Worm (Caenorhabditis elegans): ENCODE data around the gene F47B8.1.
A peak's percentile ranks its signal among the peaks of the same experiment; 100 is the strongest.

Gene F47B8.1

DNA sequence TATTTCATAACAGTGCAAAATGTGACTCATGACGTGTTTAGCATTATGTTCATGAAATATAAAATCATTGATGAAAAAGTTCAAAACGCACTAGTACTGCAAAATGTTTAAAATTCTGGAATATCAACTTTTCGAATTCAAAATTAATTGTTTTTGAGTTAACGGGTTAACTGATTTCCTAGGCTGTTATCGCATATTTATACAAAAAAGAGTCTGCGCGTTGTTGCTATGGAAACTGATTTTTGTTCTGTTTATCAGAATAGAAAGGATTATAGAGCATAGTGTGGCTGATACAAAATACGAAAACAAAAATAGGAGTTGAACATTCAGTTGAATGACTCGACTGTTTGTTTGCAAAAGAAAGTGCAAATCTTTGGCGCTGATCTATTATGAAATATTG, 3.5 kb upstream of the F47B8.1 start:
- peak; percentile 66 for TF ChIP-seq fkh-8 (tag; optimal IDR thresholded peaks at IDR 0.05)
- TF ChIP-seq pax-3 (tag; optimal IDR thresholded peaks at IDR 0.05), result peak; percentile 54
- peak; percentile 3 for TF ChIP-seq ceh-90 (tag; optimal IDR thresholded peaks at IDR 0.05)
- no peak for TF ChIP-seq tlp-1 (tag; optimal IDR thresholded peaks at IDR 0.05)
- no peak for TF ChIP-seq lin-39 (tag; optimal IDR thresholded peaks at IDR 0.05)

DNA sequence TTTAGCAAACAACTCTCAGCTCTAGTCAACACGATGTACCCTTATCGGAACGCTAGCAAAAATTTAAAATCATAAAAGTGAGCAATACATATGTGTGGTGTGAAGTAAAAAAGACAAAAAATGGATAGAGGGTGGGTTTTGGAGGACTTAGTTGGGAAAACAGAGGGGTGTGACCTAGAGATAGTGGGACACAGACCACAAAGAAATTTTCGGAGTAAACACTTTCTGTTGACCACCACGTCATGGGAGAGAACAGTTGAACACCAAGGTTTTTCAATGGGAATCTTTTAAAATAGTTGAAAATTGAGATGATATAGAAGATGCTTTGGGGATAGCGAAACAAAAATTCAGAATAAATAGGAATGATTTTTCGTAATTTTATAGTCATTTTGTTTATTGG, 3.1 kb upstream of the F47B8.1 start:
- TF ChIP-seq fos-1 (tag; optimal IDR thresholded peaks at IDR 0.05) (no peak), lin-14 (GFP tag; optimal IDR thresholded peaks at IDR 0.05) (peak; percentile 62), lsy-2 (tag; optimal IDR thresholded peaks at IDR 0.05) (peak in 1 of 2 experiments; percentile 23), efl-1 (optimal IDR thresholded peaks at IDR 0.05) (no peak), efl-1 (GFP tag; optimal IDR thresholded peaks at IDR 0.05 in 1 of 2) (peak in 1 of 2 experiments; percentile 2)

DNA sequence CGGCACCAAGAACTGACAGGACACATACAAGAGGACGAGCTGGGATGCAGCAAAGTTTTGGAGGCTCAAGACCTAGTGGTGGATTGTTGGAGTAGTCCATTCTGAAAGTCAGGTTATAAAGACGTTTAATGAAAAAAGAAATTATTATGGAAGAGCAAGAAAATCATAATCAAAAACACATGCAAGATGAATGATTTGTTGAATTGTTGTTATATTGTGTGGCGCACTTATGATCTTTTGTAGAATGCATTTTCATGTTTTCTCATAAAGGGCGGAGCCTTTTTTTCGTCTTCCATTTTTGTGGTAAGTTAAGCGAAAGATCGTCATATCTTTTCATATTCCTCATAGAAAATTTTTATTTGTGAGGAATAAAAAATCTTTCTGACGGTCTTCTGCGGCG, 2.4 kb upstream of the F47B8.1 start, which contains the start of gene F47B8.2:
Gene F47B8.2 (minus strand): TSS at position 101 of the 400 bp plus-strand sequence.
- TF ChIP-seq lin-35 (GFP tag; optimal IDR thresholded peaks at IDR 0.05) (no peak), ces-1 (GFP tag; optimal IDR thresholded peaks at IDR 0.05) (no peak), pax-3 (tag; optimal IDR thresholded peaks at IDR 0.05) (no peak), irx-1 (tag; optimal IDR thresholded peaks at IDR 0.05) (no peak), isw-1 (GFP tag; IDR thresholded peaks at IDR 0.05) (no peak), mep-1 (tag; optimal IDR thresholded peaks at IDR 0.05) (no peak), snu-23 (GFP tag; optimal IDR thresholded peaks at IDR 0.05) (no peak), ets-5 (GFP tag; IDR thresholded peaks at IDR 0.05) (no peak), nhr-85 (tag) (no peak), jun-1 (tag; optimal IDR thresholded peaks at IDR 0.05) (no peak), pag-3 (tag; optimal IDR thresholded peaks at IDR 0.05; ENCODE audit: borderline replicate concordance, insufficient read depth) (no peak)

DNA sequence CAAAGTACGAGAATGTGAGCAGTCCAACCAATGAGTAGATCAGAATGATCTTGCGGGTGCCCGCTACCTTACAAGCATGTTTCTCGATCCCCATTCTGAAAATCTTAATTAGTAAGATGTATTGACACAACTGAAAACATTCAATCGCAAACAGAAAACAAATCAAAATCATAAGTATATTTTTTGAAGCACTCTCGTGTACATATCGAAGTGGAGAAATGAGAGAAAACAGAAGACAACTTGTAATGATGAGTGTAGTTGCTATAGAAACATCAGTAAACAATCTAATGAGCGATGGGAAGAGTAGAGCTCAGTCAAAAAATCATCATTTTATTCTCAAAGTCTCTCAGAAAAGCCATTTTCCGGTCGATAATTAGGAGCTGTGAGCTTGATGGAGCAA, 1.4 kb downstream of the F47B8.1 start, which contains the start of gene F14D7.8:
Gene F14D7.8 (minus strand): TSS at position 101 of the 400 bp plus-strand sequence.
- TF ChIP-seq lir-3 (tag; optimal IDR thresholded peaks at IDR 0.05; ENCODE audit: poor library complexity) (no peak), pag-3 (tag; optimal IDR thresholded peaks at IDR 0.05; ENCODE audit: borderline replicate concordance, insufficient read depth) (no peak), sox-4 (tag; optimal IDR thresholded peaks at IDR 0.05) (no peak), efl-3 (GFP tag; optimal IDR thresholded peaks at IDR 0.05) (no peak), egl-27 (tag; optimal IDR thresholded peaks at IDR 0.05) (no peak), lsy-2 (tag; optimal IDR thresholded peaks at IDR 0.05) (no peak), nhr-11 (tag; optimal IDR thresholded peaks at IDR 0.05) (no peak), ceh-63 (GFP tag; optimal IDR thresholded peaks at IDR 0.05) (no peak), sptf-1 (tag; optimal IDR thresholded peaks at IDR 0.05) (no peak), efl-1 (optimal IDR thresholded peaks at IDR 0.05) (no peak), efl-1 (GFP tag; optimal IDR thresholded peaks at IDR 0.05 in 1 of 2) (no peak), xbp-1 (tag; optimal IDR thresholded peaks at IDR 0.05) (no peak), C16A3.4 (tag; optimal IDR thresholded peaks at IDR 0.05) (no peak)

DNA sequence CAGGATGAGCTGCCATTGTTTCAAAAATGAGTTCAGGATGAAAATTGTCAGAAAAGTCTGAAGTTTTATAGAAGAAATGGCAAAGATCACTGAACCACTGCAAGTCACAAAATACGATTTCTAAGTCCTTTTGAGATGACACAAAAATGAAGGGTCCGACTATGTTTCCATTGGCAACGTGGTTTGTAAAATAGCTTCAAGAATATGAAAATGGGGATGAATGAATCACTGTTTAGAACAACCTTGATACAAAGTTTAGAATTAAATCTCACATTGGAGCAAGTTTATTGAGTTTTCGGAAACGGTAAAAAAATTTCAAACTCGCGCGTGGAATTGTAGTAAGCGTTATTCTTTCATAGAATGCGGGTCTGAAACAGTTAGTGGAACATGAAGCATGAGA, 3.0 kb downstream of the F47B8.1 start, which contains the start of gene ddn-3:
Gene ddn-3 (minus strand): TSS at position 101 of the 400 bp plus-strand sequence.
- TF ChIP-seq fkh-4 (tag; optimal IDR thresholded peaks at IDR 0.05; ENCODE audit: borderline replicate concordance), result no peak
- no peak for TF ChIP-seq jun-1 (tag; optimal IDR thresholded peaks at IDR 0.05)
- no peak for TF ChIP-seq blmp-1 (tag; optimal IDR thresholded peaks at IDR 0.05)
- TF ChIP-seq swsn-7 (tag; optimal IDR thresholded peaks at IDR 0.05), result no peak
- TF ChIP-seq C16A3.4 (tag; optimal IDR thresholded peaks at IDR 0.05), result no peak
- TF ChIP-seq egl-13 (tag; optimal IDR thresholded peaks at IDR 0.05), result no peak
- TF ChIP-seq fos-1 (tag; optimal IDR thresholded peaks at IDR 0.05), result no peak
- no peak for TF ChIP-seq ceh-88 (GFP tag; IDR thresholded peaks at IDR 0.05)
- no peak for TF ChIP-seq nhr-12 (tag; optimal IDR thresholded peaks at IDR 0.05)
- TF ChIP-seq tbx-2 (tag; optimal IDR thresholded peaks at IDR 0.05), result no peak
- no peak for TF ChIP-seq nhr-90 (tag; optimal IDR thresholded peaks at IDR 0.05; ENCODE audit: poor library complexity)
- TF ChIP-seq skn-1 (tag; optimal IDR thresholded peaks at IDR 0.05), result no peak
- no peak for TF ChIP-seq ces-1 (GFP tag; optimal IDR thresholded peaks at IDR 0.05)
- TF ChIP-seq ets-5 (GFP tag; IDR thresholded peaks at IDR 0.05), result no peak
- no peak for TF ChIP-seq alr-1 (tag; optimal IDR thresholded peaks at IDR 0.05; ENCODE audit: borderline replicate concordance)
- no peak for TF ChIP-seq nhr-85 (tag)
